Worm (Caenorhabditis elegans): ENCODE results near the gene rog-1.

The rog-1 gene

DNA sequence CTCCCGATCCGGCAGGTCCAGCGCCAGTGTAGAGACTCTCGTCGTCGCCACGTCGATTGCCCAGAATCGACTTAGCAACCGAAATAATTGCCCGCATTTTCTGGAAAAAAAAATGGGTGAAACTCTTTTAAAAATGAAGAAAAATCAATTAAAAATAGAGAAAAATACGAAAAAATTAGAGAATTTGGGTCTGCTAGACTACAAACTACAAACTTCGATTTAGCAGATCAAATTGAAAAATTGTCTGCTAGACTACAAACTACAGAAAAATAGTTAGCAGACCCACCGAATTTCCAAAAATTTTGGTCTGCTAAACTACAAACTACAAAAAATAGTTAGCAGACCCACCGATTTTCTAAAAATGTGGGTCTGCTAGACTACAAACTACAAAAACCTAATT is at the start of gene rog-1:
Gene rog-1 (minus strand): TSS at position 101 of the 400 bp plus-strand sequence.
- TF ChIP-seq fkh-3 (tag; optimal IDR thresholded peaks at IDR 0.05) (no peak), snpc-1.1 (tag; optimal IDR thresholded peaks at IDR 0.05; ENCODE audit: insufficient read depth) (no peak), attf-3 (GFP tag; conservative IDR thresholded peaks at IDR 0.05) (no peak)

DNA sequence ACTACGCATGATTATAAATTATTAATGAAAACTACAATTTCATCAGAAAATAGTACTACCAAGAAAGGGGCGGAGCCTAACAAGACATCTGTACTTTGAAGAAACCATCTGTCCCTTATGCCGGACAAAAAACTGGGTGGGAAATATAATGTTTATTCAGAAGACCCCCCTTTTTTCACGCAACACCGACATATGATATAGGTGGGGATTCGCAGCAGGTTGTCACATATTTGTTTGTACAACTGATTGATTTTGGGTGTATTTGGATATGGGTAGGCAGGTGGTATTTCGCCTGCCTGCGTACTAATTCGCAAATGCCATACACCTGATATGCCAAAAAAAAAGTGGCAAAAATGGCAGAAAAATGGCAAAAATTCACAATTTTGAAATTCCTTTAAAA is 48.9 kb upstream of the rog-1 start, which contains the start of gene Y51H7C.10:
Gene Y51H7C.10 (minus strand): TSS at position 101 of the 400 bp plus-strand sequence.
- TF ChIP-seq D2030.7 (GFP tag; IDR thresholded peaks at IDR 0.05) = no peak
- TF ChIP-seq nhr-120 (GFP tag; IDR thresholded peaks at IDR 0.05) = no peak
- TF ChIP-seq aptf-3 (GFP tag; IDR thresholded peaks at IDR 0.05) = no peak
- no peak for TF ChIP-seq mcd-1 (GFP tag; IDR thresholded peaks at IDR 0.05)
- no peak for TF ChIP-seq madf-10 (tag; optimal IDR thresholded peaks at IDR 0.05)
- TF ChIP-seq ama-1 (optimal IDR thresholded peaks at IDR 0.05) = no peak
- no peak for TF ChIP-seq ama-1 (GFP tag; optimal IDR thresholded peaks at IDR 0.05)
- no peak for TF ChIP-seq unc-130 (GFP tag; optimal IDR thresholded peaks at IDR 0.05)
- no peak for TF ChIP-seq lin-35 (GFP tag; optimal IDR thresholded peaks at IDR 0.05)
- no peak for TF ChIP-seq lag-1 (GFP tag; IDR thresholded peaks at IDR 0.05)
- TF ChIP-seq rpc-1 (optimal IDR thresholded peaks at IDR 0.05) = no peak
- TF ChIP-seq rpc-1 (tag; optimal IDR thresholded peaks at IDR 0.05) = no peak
- no peak for TF ChIP-seq hsf-1 (GFP tag; IDR thresholded peaks at IDR 0.05)
- TF ChIP-seq rcor-1 (GFP tag; IDR thresholded peaks at IDR 0.05) = no peak
- TF ChIP-seq sptf-2 (GFP tag; optimal IDR thresholded peaks at IDR 0.05) = no peak
- no peak for TF ChIP-seq tbp1 (GFP tag; optimal IDR thresholded peaks at IDR 0.05)

DNA sequence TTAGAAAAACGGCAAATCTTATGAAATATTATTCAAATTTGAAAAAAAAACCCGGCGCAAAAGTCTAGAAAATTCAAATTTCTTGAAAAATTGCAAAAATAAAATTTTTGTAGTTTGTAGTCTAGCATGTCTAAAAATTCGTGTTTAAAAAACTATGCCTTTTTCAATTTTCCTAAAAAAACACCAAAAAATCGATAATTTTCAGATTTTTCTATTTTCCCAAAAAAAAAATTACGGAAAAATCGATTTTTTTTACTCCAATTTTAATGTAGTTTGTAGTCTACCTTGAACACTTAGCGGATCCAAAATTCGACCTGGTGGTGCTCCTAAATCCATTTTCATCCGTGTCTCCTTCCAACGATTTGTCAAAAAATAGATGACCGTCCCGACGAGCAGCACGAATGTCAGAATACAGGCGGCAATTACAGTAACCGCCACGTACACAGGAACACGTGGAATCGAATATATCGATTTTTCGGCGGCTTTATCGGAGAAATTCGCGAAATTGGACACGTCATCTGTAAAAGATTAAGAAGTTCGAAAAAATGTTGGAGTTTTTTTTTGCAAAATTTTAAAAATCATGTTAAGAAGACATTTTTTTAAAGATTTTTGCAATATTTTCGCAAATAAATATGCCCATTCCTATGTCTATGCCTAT is 46.1 kb upstream of the rog-1 start:
- TF ChIP-seq die-1 (tag; optimal IDR thresholded peaks at IDR 0.05) (no peak), hlh-12 (tag; optimal IDR thresholded peaks at IDR 0.05) (no peak), ama-1 (optimal IDR thresholded peaks at IDR 0.05) (no peak), ama-1 (GFP tag; optimal IDR thresholded peaks at IDR 0.05) (no peak), attf-3 (GFP tag; conservative IDR thresholded peaks at IDR 0.05) (no peak), Y53F4B.3 (GFP tag; IDR thresholded peaks at IDR 0.05) (no peak), ztf-3 (GFP tag; optimal IDR thresholded peaks at IDR 0.05) (no peak), ZK185.1 (tag; optimal IDR thresholded peaks at IDR 0.05; ENCODE audit: poor library complexity, severe bottlenecking) (no peak), unc-130 (GFP tag; optimal IDR thresholded peaks at IDR 0.05) (no peak), cebp-1 (GFP tag; IDR thresholded peaks at IDR 0.05) (no peak), cebp-1 (tag; optimal IDR thresholded peaks at IDR 0.05) (no peak), Y95B8A.8 (GFP tag; IDR thresholded peaks at IDR 0.05) (no peak), chd-7 (tag; optimal IDR thresholded peaks at IDR 0.05) (no peak), ceh-100 (GFP tag; IDR thresholded peaks at IDR 0.05) (no peak)

DNA sequence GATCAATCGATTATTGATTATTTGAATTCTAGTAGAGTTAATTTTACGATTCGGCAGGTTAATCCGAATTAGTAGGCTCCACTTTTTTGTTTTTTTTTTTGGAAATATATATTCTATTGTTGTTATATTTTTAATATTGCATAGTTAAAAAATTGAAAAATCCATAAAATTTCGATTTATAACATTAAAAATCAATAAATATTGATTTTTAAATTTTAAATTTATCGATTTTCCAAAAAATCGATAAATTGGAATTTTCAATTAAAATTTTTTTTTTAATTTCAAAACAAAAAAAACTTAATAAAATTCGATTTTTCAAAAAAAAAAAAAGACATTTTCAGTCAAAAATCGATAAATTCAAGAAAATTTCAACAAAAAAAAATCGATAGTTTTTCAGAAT is 45.2 kb upstream of the rog-1 start:
- no peak for TF ChIP-seq snpc-1.3 (tag; optimal IDR thresholded peaks at IDR 0.05; ENCODE audit: insufficient read depth)
- no peak for TF ChIP-seq lin-54 (GFP tag; optimal IDR thresholded peaks at IDR 0.05)
- no peak for TF ChIP-seq nhr-27 (tag; optimal IDR thresholded peaks at IDR 0.05)
- TF ChIP-seq Y53F4B.3 (GFP tag; IDR thresholded peaks at IDR 0.05) = no peak

DNA sequence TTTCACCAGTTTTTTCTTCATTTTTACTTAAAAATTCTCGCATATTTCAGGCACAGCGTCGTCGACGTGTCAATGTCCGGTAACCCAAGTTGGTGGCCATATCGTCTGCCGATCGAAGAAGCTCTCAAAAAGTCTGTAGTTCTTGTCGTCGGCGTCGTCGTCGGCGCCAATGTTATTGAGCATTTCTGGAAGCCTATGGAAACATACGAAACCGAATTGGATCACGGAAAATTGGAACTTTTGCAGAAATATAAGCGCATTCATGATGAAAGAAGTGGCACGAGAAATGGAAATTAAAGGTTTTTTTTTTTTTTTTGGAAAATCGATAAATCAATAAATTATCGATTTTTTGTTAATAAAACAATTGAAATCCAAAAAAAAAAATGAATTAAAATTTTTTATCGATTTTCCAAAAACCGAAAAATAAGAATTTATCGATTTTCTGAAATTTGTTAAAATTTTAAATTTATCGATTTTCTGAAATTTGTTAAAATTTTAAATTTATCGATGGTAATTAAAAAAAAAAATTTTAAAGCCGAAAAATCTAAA is 37.6 kb upstream of the rog-1 start, which contains the start of gene alkb-1:
Gene alkb-1 (plus strand): TSS at position 51 of the 549 bp plus-strand sequence.
- TF ChIP-seq ceh-79 (tag; optimal IDR thresholded peaks at IDR 0.05) = no peak
- no peak for TF ChIP-seq F57A8.1 (GFP tag; optimal IDR thresholded peaks at IDR 0.05)
- TF ChIP-seq ztf-25 (GFP tag; IDR thresholded peaks at IDR 0.05) = no peak
- TF ChIP-seq gei-17 (GFP tag; optimal IDR thresholded peaks at IDR 0.05) = no peak
- TF ChIP-seq Y67H2A.10 (GFP tag; conservative IDR thresholded peaks at IDR 0.05) = no peak
- no peak for TF ChIP-seq bed-2 (GFP tag; IDR thresholded peaks at IDR 0.05)
- TF ChIP-seq atf-7 (tag; optimal IDR thresholded peaks at IDR 0.05) = no peak
